Fruit fly (Drosophila melanogaster) whole organism, embryonic: ENCODE results near the gene CG7564.
A peak's percentile ranks its signal among the peaks of the same experiment; 100 is the strongest.

Experiments
- Antp ChIP-seq: fragments of 200-800 bp; sonication (Bioruptor generic); optimal IDR thresholded peaks from 3 replicates; lab custom pipeline; 2016; ENCODE audit warnings: missing biosample characterization, missing genetic modification characterization
- CG10274 ChIP-seq: fragments of 200-800 bp; sonication (Bioruptor generic); optimal IDR thresholded peaks from 3 replicates; lab custom pipeline; 2017; ENCODE audit warnings: missing biosample characterization, mild to moderate bottlenecking, missing genetic modification characterization
- CG12155 ChIP-seq: fragments of 200-800 bp; sonication (Bioruptor generic); optimal IDR thresholded peaks from 3 replicates; lab custom pipeline; 2016; ENCODE audit warnings: missing biosample characterization, missing genetic modification characterization
- CG12299 ChIP-seq: fragments of 200-800 bp; sonication (Bioruptor generic); optimal IDR thresholded peaks from 2 replicates; lab custom pipeline; 2018; ENCODE audit warnings: missing biosample characterization, mild to moderate bottlenecking, missing genetic modification characterization
- CG12659 ChIP-seq: fragments of 200-800 bp; sonication (Bioruptor generic); optimal IDR thresholded peaks from 3 replicates; lab custom pipeline; 2017; ENCODE audit warnings: mild to moderate bottlenecking, missing biosample characterization, missing genetic modification reagents, missing genetic modification characterization
- CG12744 ChIP-seq: fragments of 200-800 bp; sonication (Bioruptor generic); optimal IDR thresholded peaks from 2 replicates; lab custom pipeline; 2016; ENCODE audit warnings: missing biosample characterization, missing genetic modification characterization
- CG14014 ChIP-seq: fragments of 200-800 bp; sonication (Bioruptor generic); IDR thresholded peaks from 2 replicates; pipeline ENCODE4 v1.3.6; 2022; ENCODE audit warnings: missing biosample characterization, missing genetic modification characterization
- CG1603 ChIP-seq: fragments of 200-800 bp; sonication (Bioruptor generic); optimal IDR thresholded peaks from 2 replicates; lab custom pipeline; 2019; ENCODE audit warnings: missing biosample characterization, mild to moderate bottlenecking, missing genetic modification characterization, moderate library complexity
- CG17359 ChIP-seq: fragments of 200-800 bp; sonication (Bioruptor generic); optimal IDR thresholded peaks from 3 replicates; lab custom pipeline; 2018; ENCODE audit warnings: missing biosample characterization, mild to moderate bottlenecking, missing genetic modification characterization, moderate library complexity
- CG17829 ChIP-seq: fragments of 200-800 bp; optimal IDR thresholded peaks from 2 replicates; lab custom pipeline; 2019; ENCODE audit warnings: missing biosample characterization, mild to moderate bottlenecking, missing genetic modification characterization, moderate library complexity
- CG1792 ChIP-seq: fragments of 200-800 bp; sonication (Bioruptor generic); optimal IDR thresholded peaks from 2 replicates; lab custom pipeline; 2016; ENCODE audit warnings: missing biosample characterization, missing genetic modification characterization
- CG32772 ChIP-seq: fragments of 200-800 bp; sonication (Bioruptor generic); IDR thresholded peaks from 2 replicates; pipeline ENCODE4 v1.3.6; 2022; ENCODE audit warnings: missing biosample characterization, missing genetic modification characterization
- CG3847 ChIP-seq: fragments of 200-800 bp; sonication (Bioruptor generic); IDR thresholded peaks from 2 replicates; pipeline ENCODE4 v1.3.6; 2022; ENCODE audit warnings: missing biosample characterization, missing genetic modification characterization
- CG4360 ChIP-seq: fragments of 200-800 bp; sonication (Bioruptor generic); IDR thresholded peaks from 2 replicates; pipeline ENCODE4 v1.3.6; 2022; ENCODE audit warnings: missing biosample characterization, missing genetic modification characterization
- CG5245 ChIP-seq: fragments of 200-800 bp; sonication (Bioruptor generic); optimal IDR thresholded peaks from 3 replicates; lab custom pipeline; 2016; ENCODE audit warnings: missing biosample characterization, missing genetic modification characterization
- CG6254 ChIP-seq: fragments of 200-800 bp; sonication (Bioruptor generic); optimal IDR thresholded peaks from 3 replicates; lab custom pipeline; 2017; ENCODE audit warnings: mild to moderate bottlenecking, missing biosample characterization, missing genetic modification reagents, missing genetic modification characterization
- CG6683 ChIP-seq: fragments of 200-800 bp; sonication (Bioruptor generic); optimal IDR thresholded peaks from 2 replicates; lab custom pipeline; 2017; ENCODE audit warnings: missing biosample characterization, mild to moderate bottlenecking, missing genetic modification characterization, missing genetic modification reagents
- CG8478 ChIP-seq: fragments of >200 bp; optimal IDR thresholded peaks from 2 replicates; lab custom pipeline; 2018
- D ChIP-seq, 2 experiments: fragments of 200-800 bp in 1 of 2; fragments of >200 bp in 1 of 2; sonication (Bioruptor generic) in 1 of 2; optimal IDR thresholded peaks; 2 replicates in 1 of 2; 3 replicates in 1 of 2; lab custom pipeline; 2017; ENCODE audit warnings: mild to moderate bottlenecking in 1 of 2, missing biosample characterization in 1 of 2, missing genetic modification characterization in 1 of 2, missing genetic modification reagents in 1 of 2
- Dbx ChIP-seq: fragments of 200-800 bp; sonication (Bioruptor generic); IDR thresholded peaks from 3 replicates; pipeline ENCODE4 v1.3.6; 2022; ENCODE audit warnings: missing biosample characterization, missing genetic modification characterization
- Eip74EF ChIP-seq, 2 experiments: fragments of 200-800 bp in 1 of 2; fragments of >200 bp in 1 of 2; sonication (Bioruptor generic) in 1 of 2; optimal IDR thresholded peaks; 2 replicates each; lab custom pipeline; 2017 to 2019; ENCODE audit warnings: missing biosample characterization in 2 of 2, missing genetic modification characterization in 2 of 2, mild to moderate bottlenecking in 1 of 2, moderate library complexity in 1 of 2
- Ets65A ChIP-seq: fragments of 200-800 bp; sonication (Bioruptor generic); peaks from one replicate; lab custom pipeline; 2016; ENCODE audit warnings: missing biosample characterization, missing genetic modification characterization
- Fer1 ChIP-seq: fragments of 200-800 bp; sonication (Bioruptor generic); optimal IDR thresholded peaks from 2 replicates; lab custom pipeline; 2017; ENCODE audit warnings: missing biosample characterization, mild to moderate bottlenecking, missing genetic modification characterization
- HmgZ ChIP-seq: fragments of 200-800 bp; sonication (Bioruptor generic); optimal IDR thresholded peaks from 2 replicates; lab custom pipeline; 2018; ENCODE audit warnings: missing biosample characterization, mild to moderate bottlenecking, missing genetic modification characterization
- Lhr ChIP-seq: fragments of 200-800 bp; sonication (Bioruptor generic); optimal IDR thresholded peaks from 3 replicates; lab custom pipeline; 2017; ENCODE audit warnings: mild to moderate bottlenecking, missing biosample characterization, missing genetic modification reagents, missing genetic modification characterization
- Med ChIP-seq: fragments of 200-800 bp; sonication (Bioruptor generic); peaks from one replicate; lab custom pipeline; 2016; ENCODE audit warnings: missing biosample characterization, missing genetic modification characterization, mild to moderate bottlenecking, inconsistent platforms, moderate library complexity
- Myb ChIP-seq: fragments of 200-800 bp; sonication (Bioruptor generic); optimal IDR thresholded peaks from 2 replicates; lab custom pipeline; 2016; ENCODE audit warnings: missing biosample characterization, missing genetic modification characterization
- NFAT ChIP-seq: fragments of 200-800 bp; sonication (Bioruptor generic); IDR thresholded peaks from 2 replicates; pipeline ENCODE4 v1.3.6; 2022; ENCODE audit warnings: missing biosample characterization, missing genetic modification characterization
- Nf-YA ChIP-seq: fragments of 200-800 bp; sonication (Bioruptor generic); IDR thresholded peaks from 2 replicates; pipeline ENCODE4 v1.3.6; 2022; ENCODE audit warnings: missing biosample characterization, missing genetic modification characterization
- Ptx1 ChIP-seq: fragments of 200-800 bp; sonication (Bioruptor generic); IDR thresholded peaks from 2 replicates; pipeline ENCODE4 v1.3.6; 2022; ENCODE audit warnings: missing biosample characterization, missing genetic modification characterization
- Ravus ChIP-seq: fragments of 200-800 bp; sonication (Bioruptor generic); IDR thresholded peaks from 2 replicates; pipeline ENCODE4 v1.3.6; 2022; ENCODE audit warnings: missing biosample characterization, missing genetic modification characterization
- chinmo ChIP-seq: fragments of 200-800 bp; sonication (Bioruptor generic); IDR thresholded peaks from 4 replicates; pipeline ENCODE4 v1.3.6; 2022; ENCODE audit warnings: missing biosample characterization, missing genetic modification characterization; ENCODE audit not compliant: partially characterized antibody
- crc ChIP-seq: fragments of 200-800 bp; sonication (Bioruptor generic); optimal IDR thresholded peaks from 2 replicates; lab custom pipeline; 2016; ENCODE audit warnings: missing biosample characterization, missing genetic modification characterization
- cwo ChIP-seq: fragments of 200-800 bp; sonication (Bioruptor generic); optimal IDR thresholded peaks from 3 replicates; lab custom pipeline; 2017; ENCODE audit warnings: missing biosample characterization, missing genetic modification characterization, mild to moderate bottlenecking, moderate library complexity, missing genetic modification reagents
- gcm2 ChIP-seq: fragments of 200-800 bp; sonication (Bioruptor generic); optimal IDR thresholded peaks from 2 replicates; lab custom pipeline; 2016; ENCODE audit warnings: missing biosample characterization, missing genetic modification characterization
- grn ChIP-seq: fragments of 200-800 bp; sonication (Bioruptor generic); optimal IDR thresholded peaks from 3 replicates; lab custom pipeline; 2017; ENCODE audit warnings: missing biosample characterization, missing genetic modification characterization
- ham ChIP-seq: fragments of 200-800 bp; sonication (Bioruptor generic); IDR thresholded peaks from 2 replicates; pipeline ENCODE4 v1.3.6; 2022; ENCODE audit warnings: missing biosample characterization, missing genetic modification characterization
- ind ChIP-seq: fragments of 200-800 bp; sonication (Bioruptor generic); optimal IDR thresholded peaks from 3 replicates; lab custom pipeline; 2016; ENCODE audit warnings: missing biosample characterization, missing genetic modification characterization
- insv ChIP-seq, 2 experiments: fragments of 200-800 bp; sonication (Bioruptor generic); optimal IDR thresholded peaks; 3 replicates each; lab custom pipeline; 2016 to 2018; ENCODE audit warnings: missing biosample characterization in 2 of 2, missing genetic modification characterization in 2 of 2
- inv ChIP-seq: fragments of 200-800 bp; sonication (Bioruptor generic); IDR thresholded peaks from 2 replicates; pipeline ENCODE4 v1.3.6; 2022; ENCODE audit warnings: missing biosample characterization, missing genetic modification characterization; ENCODE audit not compliant: partially characterized antibody
- jigr1 ChIP-seq: fragments of 200-800 bp; sonication (Bioruptor generic); IDR thresholded peaks from 3 replicates; pipeline ENCODE4 v1.3.6; 2022; ENCODE audit warnings: missing biosample characterization, missing genetic modification characterization
- kni ChIP-seq: fragments of 200-800 bp; sonication (Bioruptor generic); optimal IDR thresholded peaks from 3 replicates; lab custom pipeline; 2017; ENCODE audit warnings: mild to moderate bottlenecking, missing biosample characterization, missing genetic modification reagents, missing genetic modification characterization
- phol ChIP-seq: fragments of 200-800 bp; sonication (Bioruptor generic); optimal IDR thresholded peaks from 3 replicates; lab custom pipeline; 2018; ENCODE audit warnings: missing biosample characterization, mild to moderate bottlenecking, missing genetic modification characterization, moderate library complexity
- pnt ChIP-seq: fragments of 200-800 bp; sonication (Bioruptor generic); optimal IDR thresholded peaks from 3 replicates; lab custom pipeline; 2016; ENCODE audit warnings: missing biosample characterization, missing genetic modification characterization
- psq ChIP-seq: fragments of 200-800 bp; sonication (Bioruptor generic); optimal IDR thresholded peaks from 2 replicates; lab custom pipeline; 2017; ENCODE audit warnings: missing biosample characterization, missing genetic modification characterization
- sim ChIP-seq: fragments of 200-800 bp; sonication (Bioruptor generic); IDR thresholded peaks from 2 replicates; pipeline ENCODE4 v1.3.6; 2022; ENCODE audit warnings: missing biosample characterization, missing genetic modification characterization
- sqz ChIP-seq: fragments of 200-800 bp; sonication (Bioruptor generic); optimal IDR thresholded peaks from 3 replicates; lab custom pipeline; 2018; ENCODE audit warnings: missing biosample characterization, mild to moderate bottlenecking, missing genetic modification characterization
- tna ChIP-seq: fragments of 200-800 bp; sonication (Bioruptor generic); IDR thresholded peaks from 2 replicates; pipeline ENCODE4 v1.3.6; 2022; ENCODE audit warnings: missing biosample characterization, missing genetic modification characterization; ENCODE audit not compliant: partially characterized antibody

CG7564 gene

DNA sequence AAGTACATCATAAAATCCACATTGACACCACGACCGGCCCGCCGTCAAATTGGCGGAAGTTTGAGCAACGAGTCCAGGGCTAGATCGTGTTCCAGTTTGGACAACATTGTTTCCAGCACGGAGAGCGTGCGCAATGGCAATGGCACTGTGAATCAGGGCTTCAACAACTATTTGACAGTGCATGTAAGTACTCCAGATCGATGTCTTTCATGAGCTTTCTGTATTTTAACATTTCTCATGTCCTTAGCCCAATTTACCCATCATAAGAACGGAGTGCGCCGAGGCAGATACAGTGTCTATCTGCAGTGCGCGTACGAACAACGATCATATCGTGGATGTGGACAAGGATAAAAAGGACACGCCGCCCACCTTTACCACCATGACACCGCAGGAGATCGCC, 40.2 kb upstream of the CG7564 start:
- TF ChIP-seq CG6683 (GFP tag; lab: Kevin White, UChicago) (no peak), CG8478 (lab: Kevin White, UChicago) (peak; percentile 73), Ptx1 (GFP tag; lab: Robert Waterston, UW) (no peak), crc (GFP tag; lab: Kevin White, UChicago) (no peak), CG3847 (GFP tag; lab: Robert Waterston, UW) (no peak), Ets65A (GFP tag; lab: Kevin White, UChicago) (peak; percentile 60), sqz (GFP tag; lab: Kevin White, UChicago) (no peak), insv (GFP tag; optimal IDR thresholded peaks at IDR 0.05; lab: Kevin White, UChicago) (no peak)

DNA sequence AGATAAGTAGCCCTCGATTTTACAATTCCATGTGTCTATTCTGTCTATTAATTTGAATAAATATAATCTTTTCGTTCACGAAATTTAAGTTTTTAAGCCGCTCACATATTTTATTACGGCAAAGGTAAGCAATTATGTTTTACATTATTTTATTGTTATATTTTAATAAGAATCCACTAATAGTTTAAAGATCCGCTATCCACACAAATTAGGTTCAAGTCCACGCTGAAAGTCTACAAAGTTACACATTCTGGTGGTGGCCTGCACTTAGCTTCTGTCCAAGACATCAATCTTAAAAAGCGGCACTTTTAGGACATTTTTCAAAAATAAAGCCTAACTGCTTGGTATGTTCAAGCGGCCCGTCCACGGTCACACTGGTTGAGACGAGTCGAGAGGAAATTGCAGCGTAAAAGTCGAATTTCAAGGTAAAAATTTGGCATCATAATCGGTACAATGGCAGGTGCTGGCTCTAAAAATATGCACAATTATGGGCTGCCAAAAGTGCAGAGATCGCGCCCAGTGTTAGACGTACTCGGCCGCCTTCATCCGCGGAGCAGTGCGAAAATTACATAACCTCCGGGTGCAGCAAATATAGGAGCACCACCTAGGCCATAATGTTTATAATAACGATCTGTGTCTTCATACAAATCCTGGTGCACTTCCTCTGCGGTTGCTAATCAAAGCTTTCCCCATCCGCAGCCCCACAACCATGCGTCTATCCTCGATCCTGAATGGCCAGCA, 39.2 kb upstream of the CG7564 start, which contains the start of the genes UQCR-Q and CG46525:
UQCR-Q (plus strand) TSS at position 51 of the 741 bp plus-strand sequence.
CG46525 (plus strand) TSS at position 510 of the 741 bp plus-strand sequence.
- peak; percentile 56 for TF ChIP-seq phol (tag; lab: Kevin White, UChicago)
- no peak for TF ChIP-seq Eip74EF (GFP tag; optimal IDR thresholded peaks at IDR 0.05; lab: Kevin White, UChicago)
- no peak for TF ChIP-seq CG12299
- no peak for TF ChIP-seq ham
- no peak for TF ChIP-seq CG1792
- TF ChIP-seq grn (GFP tag; lab: Kevin White, UChicago) = no peak
- TF ChIP-seq Med = peak; percentile 81
- no peak for TF ChIP-seq psq
- TF ChIP-seq jigr1 (GFP tag; lab: Robert Waterston, UW) = no peak; the same call in 2 of the 3 replicates
- no peak for TF ChIP-seq CG17359 (tag; lab: Kevin White, UChicago)
- TF ChIP-seq CG17829 (tag; lab: Kevin White, UChicago) = peak; percentile 47
- TF ChIP-seq gcm2 = no peak
- no peak for TF ChIP-seq pnt
- no peak for TF ChIP-seq cwo
- no peak for TF ChIP-seq Ravus (GFP tag; lab: Robert Waterston, UW)
- no peak for TF ChIP-seq CG12155 (GFP tag; lab: Kevin White, UChicago)
- TF ChIP-seq Myb (GFP tag; lab: Kevin White, UChicago) = peak; percentile 68
- TF ChIP-seq HmgZ (tag; lab: Kevin White, UChicago) = peak; percentile 85
- TF ChIP-seq Fer1 = peak; percentile 16
- TF ChIP-seq Antp = no peak
- TF ChIP-seq CG6683 (GFP tag; lab: Kevin White, UChicago) = no peak
- TF ChIP-seq D (optimal IDR thresholded peaks at IDR 0.05; lab: Kevin White, UChicago) = no peak
- TF ChIP-seq D (GFP tag; optimal IDR thresholded peaks at IDR 0.05; lab: Kevin White, UChicago) = no peak
- TF ChIP-seq CG6254 (GFP tag; lab: Kevin White, UChicago) = no peak
- TF ChIP-seq CG1603 (tag; lab: Kevin White, UChicago) = peak; percentile 72
- no peak for TF ChIP-seq ind (GFP tag; lab: Kevin White, UChicago)
- TF ChIP-seq CG4360 (GFP tag; lab: Robert Waterston, UW) = no peak
- no peak for TF ChIP-seq CG32772
- no peak for TF ChIP-seq CG12744
- TF ChIP-seq chinmo = peak; percentile 33; the same call in 1 of the 4 replicates
- TF ChIP-seq CG12659 = peak; percentile 71
- TF ChIP-seq Dbx (GFP tag; lab: Robert Waterston, UW) = no peak
- TF ChIP-seq kni (GFP tag; lab: Kevin White, UChicago) = no peak
- TF ChIP-seq Nf-YA (GFP tag; lab: Robert Waterston, UW) = no peak
- no peak for TF ChIP-seq inv (GFP tag; lab: Robert Waterston, UW)
- no peak for TF ChIP-seq sim (GFP tag; lab: Robert Waterston, UW)
- 0 out of 2 replicates have a peak, but pooled peaks have one; percentile 16 for TF ChIP-seq tna (GFP tag; lab: Robert Waterston, UW)
- TF ChIP-seq CG5245 (GFP tag; lab: Kevin White, UChicago) = no peak
- 0 out of 2 replicates have a peak, but pooled peaks have one; percentile 3 for TF ChIP-seq NFAT (GFP tag; lab: Robert Waterston, UW)
- TF ChIP-seq CG14014 (GFP tag; lab: Robert Waterston, UW) = no peak
- peak; percentile 97 for TF ChIP-seq Lhr (GFP tag; lab: Kevin White, UChicago)
- TF ChIP-seq CG10274 = no peak
